Worm (Caenorhabditis elegans) whole organism, late embryonic: ENCODE measurements around the gene ZK688.5.

Experiments
- C08G9.2 ChIP-seq: sonication (generic microtip); optimal IDR thresholded peaks from 2 replicates; lab custom pipeline; 2016; ENCODE audit warnings: mild to moderate bottlenecking, missing genetic modification characterization, moderate library complexity, missing compliant biosample characterization
- F13H6.1 ChIP-seq: sonication (generic microtip); optimal IDR thresholded peaks from 2 replicates; lab custom pipeline; 2016; ENCODE audit warnings: missing genetic modification characterization, missing compliant biosample characterization
- K02D7.2 ChIP-seq: sonication (generic microtip); optimal IDR thresholded peaks from 2 replicates; lab custom pipeline; 2017; ENCODE audit warnings: mild to moderate bottlenecking, missing genetic modification characterization, missing compliant biosample characterization
- K09A11.1 ChIP-seq: sonication (generic microtip); optimal IDR thresholded peaks from 2 replicates; lab custom pipeline; 2017; ENCODE audit warnings: antibody characterized with exemption, mild to moderate bottlenecking, missing genetic modification characterization, missing compliant biosample characterization; ENCODE audit not compliant: insufficient read depth
- T23F11.4 ChIP-seq: fragments of 200-800 bp; sonication (Bioruptor generic); optimal IDR thresholded peaks from 2 replicates; lab custom pipeline; 2018; ENCODE audit warnings: mild to moderate bottlenecking, missing genetic modification characterization, missing compliant biosample characterization
- Y22D7AL.16 ChIP-seq: sonication (generic microtip); optimal IDR thresholded peaks from 2 replicates; lab custom pipeline; 2016; ENCODE audit warnings: missing genetic modification characterization, missing compliant biosample characterization
- ahr-1 ChIP-seq: sonication (generic microtip); optimal IDR thresholded peaks from 2 replicates; lab custom pipeline; 2016; ENCODE audit warnings: missing genetic modification characterization, missing compliant biosample characterization
- ama-1 ChIP-seq: fragments of 150-350 bp; optimal IDR thresholded peaks from 2 replicates; lab custom pipeline; 2014
- ceh-18 ChIP-seq: sonication (generic microtip); optimal IDR thresholded peaks from 2 replicates; lab custom pipeline; 2016; ENCODE audit warnings: missing genetic modification characterization, missing compliant biosample characterization
- ceh-22 ChIP-seq: sonication (generic microtip); optimal IDR thresholded peaks from 2 replicates; lab custom pipeline; 2017; ENCODE audit warnings: missing biosample characterization, missing genetic modification characterization
- ceh-24 ChIP-seq: sonication (generic microtip); optimal IDR thresholded peaks from 2 replicates; lab custom pipeline; 2016; ENCODE audit warnings: mild to moderate bottlenecking, missing genetic modification characterization, missing compliant biosample characterization
- ceh-31 ChIP-seq: sonication (generic microtip); optimal IDR thresholded peaks from 2 replicates; lab custom pipeline; 2016; ENCODE audit warnings: missing genetic modification characterization, missing compliant biosample characterization
- ceh-34 ChIP-seq: sonication (generic microtip); optimal IDR thresholded peaks from 2 replicates; lab custom pipeline; 2016; ENCODE audit warnings: mild to moderate bottlenecking, missing genetic modification characterization, missing compliant biosample characterization
- ceh-48 ChIP-seq: sonication (generic microtip); optimal IDR thresholded peaks from 2 replicates; lab custom pipeline; 2016; ENCODE audit warnings: missing genetic modification characterization, inconsistent platforms, missing compliant biosample characterization
- ceh-6 ChIP-seq: fragments of 200-800 bp; sonication (Bioruptor generic); optimal IDR thresholded peaks from 2 replicates; lab custom pipeline; 2018; ENCODE audit warnings: mild to moderate bottlenecking, missing genetic modification characterization, missing compliant biosample characterization
- ceh-9 ChIP-seq: sonication (generic microtip); optimal IDR thresholded peaks from 2 replicates; lab custom pipeline; 2016; ENCODE audit warnings: mild to moderate bottlenecking, missing genetic modification characterization, inconsistent platforms, missing compliant biosample characterization
- che-1 ChIP-seq: sonication (generic microtip); optimal IDR thresholded peaks from 2 replicates; lab custom pipeline; 2016; ENCODE audit warnings: mild to moderate bottlenecking, missing genetic modification characterization, missing compliant biosample characterization
- dmd-4 ChIP-seq: sonication (generic microtip); optimal IDR thresholded peaks from 2 replicates; lab custom pipeline; 2016; ENCODE audit warnings: borderline replicate concordance, missing genetic modification characterization, missing compliant biosample characterization
- dve-1 ChIP-seq: sonication (generic microtip); optimal IDR thresholded peaks from 2 replicates; lab custom pipeline; 2017; ENCODE audit warnings: antibody characterized with exemption, mild to moderate bottlenecking, missing genetic modification characterization, missing compliant biosample characterization
- elt-4 ChIP-seq: sonication (generic microtip); optimal IDR thresholded peaks from 2 replicates; lab custom pipeline; 2016; ENCODE audit warnings: missing genetic modification characterization, missing compliant biosample characterization
- eyg-1 ChIP-seq: sonication (generic microtip); optimal IDR thresholded peaks from 2 replicates; lab custom pipeline; 2016; ENCODE audit warnings: missing genotype, missing genetic modification characterization, missing compliant biosample characterization
- fkh-6 ChIP-seq: sonication (generic microtip); optimal IDR thresholded peaks from 2 replicates; lab custom pipeline; 2016; ENCODE audit warnings: missing genetic modification characterization, missing compliant biosample characterization
- hlh-13 ChIP-seq: fragments of 200-800 bp; sonication (Bioruptor generic); optimal IDR thresholded peaks from 2 replicates; lab custom pipeline; 2018; ENCODE audit warnings: mild to moderate bottlenecking, missing genetic modification characterization, missing compliant biosample characterization
- hlh-6 ChIP-seq: sonication (generic microtip); optimal IDR thresholded peaks from 2 replicates; lab custom pipeline; 2016; ENCODE audit warnings: missing genotype, missing genetic modification characterization, missing compliant biosample characterization
- madf-2 ChIP-seq: sonication (generic microtip); optimal IDR thresholded peaks from 2 replicates; lab custom pipeline; 2017; ENCODE audit warnings: missing genetic modification characterization, missing compliant biosample characterization
- npax-4 ChIP-seq: sonication (generic microtip); optimal IDR thresholded peaks from 2 replicates; lab custom pipeline; 2016; ENCODE audit warnings: missing genetic modification characterization, missing compliant biosample characterization
- pag-3 ChIP-seq: sonication (generic microtip); optimal IDR thresholded peaks from 2 replicates; lab custom pipeline; 2016; ENCODE audit warnings: missing compliant biosample characterization, missing genetic modification characterization, borderline replicate concordance
- pqm-1 ChIP-seq: sonication (generic microtip); optimal IDR thresholded peaks from 2 replicates; lab custom pipeline; 2016; ENCODE audit warnings: missing genetic modification characterization, missing compliant biosample characterization
- pros-1 ChIP-seq: fragments of 150-350 bp; optimal IDR thresholded peaks from 2 replicates; lab custom pipeline; 2014; ENCODE audit warnings: missing biosample characterization, missing genetic modification reagents, missing genetic modification characterization
- sdc-2 ChIP-seq: sonication (generic microtip); optimal IDR thresholded peaks from 2 replicates; lab custom pipeline; 2016; ENCODE audit warnings: missing genotype, missing genetic modification characterization, missing compliant biosample characterization
- syd-9 ChIP-seq: sonication (generic microtip); optimal IDR thresholded peaks from 2 replicates; lab custom pipeline; 2016; ENCODE audit warnings: mild to moderate bottlenecking, missing genetic modification characterization, moderate library complexity, missing compliant biosample characterization
- unc-42 ChIP-seq: sonication (generic microtip); optimal IDR thresholded peaks from 2 replicates; lab custom pipeline; 2016; ENCODE audit warnings: missing genotype, missing genetic modification characterization, missing compliant biosample characterization
- zip-5 ChIP-seq: sonication (generic microtip); optimal IDR thresholded peaks from 2 replicates; lab custom pipeline; 2016; ENCODE audit warnings: missing genetic modification characterization, missing compliant biosample characterization

The ZK688.5 gene

DNA sequence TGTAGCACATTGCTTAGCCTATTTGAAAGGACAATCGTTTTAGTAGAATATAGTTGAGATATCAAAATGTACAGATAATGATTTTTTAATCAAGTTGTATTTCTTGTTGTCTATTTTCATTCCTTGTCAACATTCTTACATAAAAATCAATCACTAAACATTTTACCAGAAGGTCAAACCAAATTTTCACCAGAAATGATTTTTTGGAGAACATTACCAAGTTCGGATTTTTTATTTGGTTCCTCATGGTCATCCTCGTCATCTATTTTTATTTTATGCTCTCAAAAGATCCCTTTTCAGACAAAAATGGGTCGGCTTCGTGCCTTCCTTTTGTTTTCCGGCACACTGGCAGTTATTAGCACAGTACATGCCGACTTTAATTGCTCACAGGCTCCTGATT is 17.9 kb downstream of the ZK688.5 start, which contains the start of gene tyr-1:
Gene tyr-1, plus strand, starts transcription at position 301 of the 400 bp plus-strand sequence.
- no peak for TF ChIP-seq hlh-6 (tag; lab: Kevin White, UChicago)
- no peak for TF ChIP-seq ceh-48 (tag; lab: Kevin White, UChicago)
- no peak for TF ChIP-seq dmd-4 (tag; lab: Kevin White, UChicago)
- TF ChIP-seq elt-4 (tag; lab: Kevin White, UChicago) = no peak
- no peak for TF ChIP-seq ceh-31 (tag; lab: Kevin White, UChicago)
- TF ChIP-seq zip-5 (tag; lab: Kevin White, UChicago) = no peak
- no peak for TF ChIP-seq pqm-1

DNA sequence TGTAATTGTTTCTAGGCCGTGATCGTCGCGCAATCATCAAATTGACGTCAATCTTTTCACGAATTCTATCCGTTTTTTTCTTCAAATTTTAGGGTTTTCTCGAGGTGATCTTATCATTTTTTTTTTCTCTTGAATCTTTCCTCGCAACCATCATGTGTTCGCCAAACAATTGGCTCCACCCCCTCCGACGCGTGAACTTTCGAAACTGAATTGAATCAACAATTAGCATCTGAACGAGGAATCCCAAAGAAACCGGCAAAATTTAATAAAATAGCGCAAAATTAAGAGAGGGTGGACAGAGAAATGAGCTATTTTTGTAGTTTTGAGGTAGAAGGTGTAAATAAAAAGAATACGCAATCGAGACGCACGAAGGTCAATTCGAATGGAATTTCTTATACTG is 18.6 kb downstream of the ZK688.5 start:
- TF ChIP-seq syd-9 (tag; lab: Kevin White, UChicago) (no peak), ceh-6 (no peak), ama-1 (no peak), ceh-18 (tag; lab: Kevin White, UChicago) (no peak), ceh-9 (tag; lab: Kevin White, UChicago) (no peak), elt-4 (tag; lab: Kevin White, UChicago) (no peak), pag-3 (tag; lab: Kevin White, UChicago) (no peak), ceh-34 (tag; lab: Kevin White, UChicago) (no peak), K09A11.1 (tag; lab: Kevin White, UChicago) (no peak)

DNA sequence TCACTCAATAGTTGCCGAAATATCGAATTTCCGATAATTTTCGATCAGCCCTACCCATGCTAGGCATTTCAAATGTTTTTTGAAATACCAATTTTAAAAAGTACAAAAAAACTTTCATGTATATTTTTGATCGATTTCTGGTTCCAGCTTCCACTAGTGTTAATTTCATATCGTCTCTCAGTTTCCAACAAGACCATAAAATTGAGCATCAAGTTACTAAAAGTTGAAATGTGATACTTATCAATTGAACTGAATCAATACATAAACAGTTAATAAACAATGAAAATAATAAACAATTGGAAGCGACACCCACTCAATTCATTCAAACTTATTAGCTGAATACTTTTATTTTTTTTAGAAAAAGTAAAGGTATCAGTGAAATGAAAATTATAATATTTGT is 25.2 kb downstream of the ZK688.5 start, which contains the start of gene cup-4:
Gene cup-4, plus strand, starts transcription at position 301 of the 400 bp plus-strand sequence.
- TF ChIP-seq ceh-34 (tag; lab: Kevin White, UChicago) = no peak
- no peak for TF ChIP-seq pros-1
- no peak for TF ChIP-seq ceh-22 (tag; lab: Kevin White, UChicago)
- no peak for TF ChIP-seq fkh-6
- TF ChIP-seq madf-2 = no peak

ce11 chrIII:7865238-7865761 is 26.1 kb downstream of the ZK688.5 start, which contains the start of gene slc-17.3:
Gene slc-17.3 (minus strand): TSS chrIII:7865288.
- TF ChIP-seq ceh-31 (tag; lab: Kevin White, UChicago) = no peak
- no peak for TF ChIP-seq F13H6.1 (tag; lab: Kevin White, UChicago)
- no peak for TF ChIP-seq Y22D7AL.16 (tag; lab: Kevin White, UChicago)
- TF ChIP-seq npax-4 (tag; lab: Kevin White, UChicago) = no peak
- no peak for TF ChIP-seq eyg-1
- TF ChIP-seq che-1 (tag; lab: Kevin White, UChicago) = no peak
- TF ChIP-seq ceh-9 (tag; lab: Kevin White, UChicago) = no peak
- no peak for TF ChIP-seq K02D7.2 (tag; lab: Kevin White, UChicago)
- TF ChIP-seq T23F11.4 = no peak
- no peak for TF ChIP-seq ceh-22 (tag; lab: Kevin White, UChicago)
- TF ChIP-seq unc-42 (tag; lab: Kevin White, UChicago) = no peak
- TF ChIP-seq C08G9.2 (tag; lab: Kevin White, UChicago) = no peak
- TF ChIP-seq ceh-24 = no peak
- no peak for TF ChIP-seq hlh-13 (GFP tag; lab: Kevin White, UChicago)
- TF ChIP-seq elt-4 (tag; lab: Kevin White, UChicago) = no peak
- no peak for TF ChIP-seq sdc-2 (tag; lab: Kevin White, UChicago)
- TF ChIP-seq, all 69 proteins: peak for 0

DNA sequence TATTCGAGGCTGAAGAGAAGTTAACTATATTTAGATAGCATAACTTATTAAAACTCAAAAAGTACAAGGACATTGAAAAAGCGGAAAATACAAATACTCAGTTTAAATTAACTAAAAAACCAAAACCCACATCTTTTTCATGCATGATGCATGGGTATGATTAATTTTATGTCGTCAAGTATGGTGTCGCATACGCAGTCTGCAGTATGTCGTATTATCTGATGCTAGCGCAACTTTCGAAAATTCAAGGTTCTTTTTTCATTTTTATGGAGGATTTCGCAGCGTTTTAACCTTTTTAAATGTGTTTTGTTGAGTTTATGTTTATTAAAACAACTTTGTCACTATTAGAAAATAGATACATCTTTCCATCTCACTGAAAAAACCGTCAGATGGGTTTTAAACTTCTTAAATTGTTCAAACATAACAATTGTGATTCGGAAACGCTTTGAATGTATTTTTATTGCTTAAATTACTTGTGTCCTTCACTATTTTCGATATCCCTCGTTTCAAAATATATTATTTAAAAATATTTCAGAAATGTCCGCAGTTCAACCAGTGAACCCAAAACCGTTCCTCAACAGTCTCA is 29.8 kb downstream of the ZK688.5 start, which contains the start of gene snr-5:
Gene snr-5, plus strand, starts transcription at position 536 of the 586 bp plus-strand sequence.
- TF ChIP-seq dve-1 (tag; lab: Kevin White, UChicago) (no peak), K09A11.1 (tag; lab: Kevin White, UChicago) (no peak), unc-42 (tag; lab: Kevin White, UChicago) (peak; percentile 11), madf-2 (no peak), ceh-9 (tag; lab: Kevin White, UChicago) (no peak), ahr-1 (tag; lab: Kevin White, UChicago) (no peak)
